Worm (Caenorhabditis elegans) whole organism, L3 larva: ENCODE results near the gene his-35.

Source experiments
- R02D3.7 ChIP-seq: fragments of 150-350 bp; optimal IDR thresholded peaks from 2 replicates; lab custom pipeline; 2014; ENCODE audit warnings: missing biosample characterization, missing genetic modification characterization
- aly-2 ChIP-seq: fragments of 150-350 bp; optimal IDR thresholded peaks from 2 replicates; lab custom pipeline; 2014; ENCODE audit warnings: missing biosample characterization, missing genetic modification characterization
- ama-1 ChIP-seq: fragments of 150-350 bp; optimal IDR thresholded peaks from 2 replicates; lab custom pipeline; 2018
- fkh-10 ChIP-seq: sonication (generic microtip); optimal IDR thresholded peaks from 2 replicates; lab custom pipeline; 2017; ENCODE audit warnings: missing biosample characterization, missing genetic modification reagents, missing genetic modification characterization
- jun-1 ChIP-seq: fragments of 150-350 bp; optimal IDR thresholded peaks from 2 replicates; lab custom pipeline; 2014; ENCODE audit warnings: missing biosample characterization, missing genetic modification reagents, missing genetic modification characterization
- lin-39 ChIP-seq: fragments of 150-350 bp; optimal IDR thresholded peaks from 2 replicates; lab custom pipeline; 2018; ENCODE audit warnings: missing biosample characterization, missing genetic modification reagents, missing genetic modification characterization
- lsy-12 ChIP-seq: sonication (generic microtip); optimal IDR thresholded peaks from 2 replicates; lab custom pipeline; 2016; ENCODE audit warnings: mild to moderate bottlenecking, missing genetic modification characterization, missing compliant biosample characterization
- nfya-1 ChIP-seq: sonication (generic microtip); optimal IDR thresholded peaks from 2 replicates; lab custom pipeline; 2017; ENCODE audit warnings: missing genetic modification characterization, mild to moderate bottlenecking, missing compliant biosample characterization, antibody characterized with exemption, moderate library complexity; ENCODE audit not compliant: insufficient read depth
- nhr-43 ChIP-seq: sonication (generic microtip); optimal IDR thresholded peaks from 2 replicates; lab custom pipeline; 2016; ENCODE audit warnings: mild to moderate bottlenecking, missing genetic modification characterization, missing compliant biosample characterization; ENCODE audit not compliant: poor library complexity, severe bottlenecking
- nhr-76 ChIP-seq: fragments of 150-350 bp; sonication (generic microtip); optimal IDR thresholded peaks from 5 replicates; lab custom pipeline; 2014; ENCODE audit warnings: missing biosample characterization, missing genetic modification characterization
- sea-2 ChIP-seq: fragments of 150-350 bp; sonication (generic microtip); optimal IDR thresholded peaks from 4 replicates; lab custom pipeline; 2014; ENCODE audit warnings: missing biosample characterization, missing genetic modification reagents, missing genetic modification characterization
- unc-39 ChIP-seq: sonication (generic microtip); optimal IDR thresholded peaks from 4 replicates; lab custom pipeline; 2017; ENCODE audit warnings: missing biosample characterization, missing genetic modification characterization
- unc-62 ChIP-seq: fragments of 150-350 bp; sonication (generic microtip); optimal IDR thresholded peaks from 4 replicates; lab custom pipeline; 2014; ENCODE audit warnings: missing biosample characterization, missing genetic modification reagents, missing genetic modification characterization

DNA sequence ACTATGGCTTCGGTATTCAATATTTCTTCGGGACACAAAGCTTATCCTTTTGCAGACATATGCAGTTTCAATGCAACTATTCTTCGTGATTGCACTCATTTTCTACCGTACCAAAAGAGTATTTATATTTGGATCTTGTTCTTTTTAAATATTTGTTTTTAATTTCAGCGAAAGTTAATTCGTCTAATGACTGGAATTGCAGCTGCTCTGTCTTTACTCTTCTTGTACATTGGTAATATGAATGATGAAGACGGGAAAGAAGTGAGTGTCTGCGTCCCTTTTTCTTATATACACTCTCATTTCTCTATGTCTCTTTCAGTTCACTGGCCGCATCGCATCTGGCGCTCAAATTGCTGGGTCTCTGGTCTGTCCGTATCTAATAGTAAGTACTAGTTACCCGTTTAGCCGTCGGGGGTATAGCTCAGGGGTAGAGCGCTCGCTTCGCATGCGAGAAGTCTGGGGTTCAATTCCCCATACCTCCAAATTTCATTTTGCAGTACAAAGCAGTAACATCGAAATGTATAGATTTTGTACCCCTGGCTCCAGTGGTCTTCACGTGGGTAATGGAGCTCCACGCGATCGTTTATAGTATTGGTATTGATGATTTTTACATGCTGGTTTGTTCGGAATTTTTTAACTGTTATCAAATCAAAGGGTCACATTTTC is 41.8 kb downstream of the his-35 start:
- no peak for TF ChIP-seq R02D3.7 (tag; lab: Kevin White, UChicago)
- no peak for TF ChIP-seq nhr-76 (tag; lab: Kevin White, UChicago)
- TF ChIP-seq unc-39 (tag; lab: Kevin White, UChicago) = no peak
- TF ChIP-seq nfya-1 (tag; lab: Kevin White, UChicago) = peak; percentile 40
- TF ChIP-seq lsy-12 (tag; lab: Kevin White, UChicago) = peak; percentile 42
- peak; percentile 17 for TF ChIP-seq jun-1 (tag; lab: Kevin White, UChicago)
- no peak for TF ChIP-seq sea-2
- no peak for TF ChIP-seq fkh-10
- no peak for TF ChIP-seq unc-62 (GFP tag; lab: Kevin White, UChicago)
- TF ChIP-seq nhr-43 (tag; lab: Kevin White, UChicago) = peak; percentile 77
- peak; percentile 82 for TF ChIP-seq lin-39
- peak; percentile 51 for TF ChIP-seq ama-1 (lab: Kevin White, UChicago)
- TF ChIP-seq aly-2 = no peak
